Worm (Caenorhabditis elegans) whole organism, L1 larva: ENCODE results near the gene F32D1.7.

ENCODE experiments used
- C04F5.9 ChIP-seq: sonication (generic microtip); optimal IDR thresholded peaks from 2 replicates; lab custom pipeline; 2016; ENCODE audit warnings: missing genetic modification characterization, missing compliant biosample characterization
- aly-2 ChIP-seq: fragments of 150-350 bp; optimal IDR thresholded peaks from 2 replicates; lab custom pipeline; 2014; ENCODE audit warnings: missing biosample characterization, missing genetic modification characterization
- ama-1 ChIP-seq: fragments of 150-350 bp; optimal IDR thresholded peaks from 2 replicates; lab custom pipeline; 2014
- blmp-1 ChIP-seq: fragments of 150-350 bp; optimal IDR thresholded peaks from 2 replicates; lab custom pipeline; 2014; ENCODE audit warnings: missing biosample characterization, missing genetic modification characterization
- ceh-63 ChIP-seq: fragments of 200-800 bp; sonication (Bioruptor generic); optimal IDR thresholded peaks from 2 replicates; lab custom pipeline; 2018; ENCODE audit warnings: mild to moderate bottlenecking, missing genetic modification characterization, missing compliant biosample characterization
- ceh-8 ChIP-seq: fragments of 200-800 bp; sonication (Bioruptor generic); optimal IDR thresholded peaks from 2 replicates; lab custom pipeline; 2018; ENCODE audit warnings: mild to moderate bottlenecking, missing genetic modification characterization, moderate library complexity, missing compliant biosample characterization
- ceh-90 ChIP-seq: sonication (generic microtip); optimal IDR thresholded peaks from 2 replicates; lab custom pipeline; 2016; ENCODE audit warnings: missing genetic modification characterization, missing compliant biosample characterization
- dpl-1 ChIP-seq, 3 experiments: fragments of 150-350 bp in 2 of 3; sonication (generic microtip) in 1 of 3; optimal IDR thresholded peaks; 2 replicates each; lab custom pipeline; 2014 to 2017; ENCODE audit warnings: missing biosample characterization in 3 of 3, missing genetic modification characterization in 3 of 3, missing genetic modification reagents in 3 of 3
- dsc-1 ChIP-seq: sonication (generic microtip); optimal IDR thresholded peaks from 2 replicates; lab custom pipeline; 2016; ENCODE audit warnings: mild to moderate bottlenecking, missing genetic modification characterization, missing compliant biosample characterization
- efl-1 ChIP-seq, 4 experiments: fragments of 150-350 bp; optimal IDR thresholded peaks in 3 of 4; peaks in 1 of 4; 1 replicate in 1 of 4; 2 replicates in 3 of 4; lab custom pipeline; 2014; ENCODE audit warnings: missing biosample characterization in 2 of 4, missing genetic modification characterization in 2 of 4, missing genetic modification reagents in 2 of 4
- egl-27 ChIP-seq, 2 experiments: fragments of 150-350 bp in 1 of 2; sonication (generic microtip); optimal IDR thresholded peaks; 3 replicates each; lab custom pipeline; 2017 to 2018; ENCODE audit warnings: missing biosample characterization in 2 of 2, missing genetic modification characterization in 2 of 2, missing genetic modification reagents in 2 of 2
- elt-2 ChIP-seq: sonication (generic microtip); optimal IDR thresholded peaks from 2 replicates; lab custom pipeline; 2016; ENCODE audit warnings: missing genetic modification characterization, mild to moderate bottlenecking, inconsistent platforms, missing compliant biosample characterization, missing genetic modification reagents
- elt-3 ChIP-seq, 6 experiments: fragments of 150-350 bp in 1 of 6; sonication (generic microtip); optimal IDR thresholded peaks; 2 replicates each; lab custom pipeline; 2017 to 2018; ENCODE audit warnings: missing biosample characterization in 6 of 6, missing genetic modification characterization in 6 of 6, inconsistent platforms in 1 of 6
- ets-5 ChIP-seq: fragments of 200-800 bp; sonication (Bioruptor generic); IDR thresholded peaks from 2 replicates; pipeline ENCODE4 v1.3.6; 2022; ENCODE audit warnings: missing genetic modification characterization, missing compliant biosample characterization
- grh-1 ChIP-seq: fragments of 200-800 bp; sonication (Bioruptor generic); IDR thresholded peaks from 2 replicates; pipeline ENCODE4 v1.3.6; 2022; ENCODE audit warnings: missing genetic modification reagents, missing genetic modification characterization, missing compliant biosample characterization
- hlh-4 ChIP-seq: sonication (generic microtip); optimal IDR thresholded peaks from 2 replicates; lab custom pipeline; 2016; ENCODE audit warnings: mild to moderate bottlenecking, missing genetic modification characterization, missing compliant biosample characterization
- irx-1 ChIP-seq: sonication (generic microtip); optimal IDR thresholded peaks from 2 replicates; lab custom pipeline; 2016; ENCODE audit warnings: missing genetic modification characterization, missing compliant biosample characterization
- isw-1 ChIP-seq: fragments of 200-800 bp; sonication (Bioruptor generic); IDR thresholded peaks from 2 replicates; pipeline ENCODE4 v1.3.6; 2022; ENCODE audit warnings: missing genetic modification characterization, missing compliant biosample characterization
- lin-35 ChIP-seq, 2 experiments: fragments of 150-350 bp; optimal IDR thresholded peaks; 2 replicates each; lab custom pipeline; 2014; ENCODE audit warnings: missing biosample characterization in 2 of 2, missing genetic modification characterization in 2 of 2, missing genetic modification reagents in 2 of 2
- lin-39 ChIP-seq: fragments of 150-350 bp; optimal IDR thresholded peaks from 2 replicates; lab custom pipeline; 2014; ENCODE audit warnings: missing biosample characterization, missing genetic modification reagents, missing genetic modification characterization
- lsy-2 ChIP-seq, 2 experiments: fragments of 150-350 bp; optimal IDR thresholded peaks; 2 replicates each; lab custom pipeline; 2014; ENCODE audit warnings: missing biosample characterization in 2 of 2, missing genetic modification characterization in 2 of 2
- mdl-1 ChIP-seq, 2 experiments: fragments of 150-350 bp; optimal IDR thresholded peaks; 2 replicates each; lab custom pipeline; 2014 to 2017; ENCODE audit warnings: missing biosample characterization in 2 of 2, missing genetic modification characterization in 2 of 2, inconsistent platforms in 1 of 2
- nhr-237 ChIP-seq: fragments of 150-350 bp; optimal IDR thresholded peaks from 2 replicates; lab custom pipeline; 2014; ENCODE audit warnings: missing biosample characterization, missing genetic modification characterization
- nhr-76 ChIP-seq: sonication (generic microtip); optimal IDR thresholded peaks from 2 replicates; lab custom pipeline; 2017; ENCODE audit warnings: missing biosample characterization, missing genetic modification characterization
- nhr-90 ChIP-seq: sonication (generic microtip); optimal IDR thresholded peaks from 2 replicates; lab custom pipeline; 2016; ENCODE audit warnings: mild to moderate bottlenecking, missing genetic modification characterization, missing compliant biosample characterization; ENCODE audit not compliant: poor library complexity
- pag-3 ChIP-seq: sonication (generic microtip); optimal IDR thresholded peaks from 2 replicates; lab custom pipeline; 2017; ENCODE audit warnings: missing genetic modification characterization, mild to moderate bottlenecking, missing compliant biosample characterization, antibody characterized with exemption, borderline replicate concordance; ENCODE audit not compliant: insufficient read depth
- rnt-1 ChIP-seq: sonication (generic microtip); optimal IDR thresholded peaks from 2 replicates; lab custom pipeline; 2016; ENCODE audit warnings: mild to moderate bottlenecking, missing genetic modification characterization, moderate library complexity, missing compliant biosample characterization
- sptf-1 ChIP-seq: fragments of 150-350 bp; optimal IDR thresholded peaks from 2 replicates; lab custom pipeline; 2014; ENCODE audit warnings: missing biosample characterization, missing genetic modification characterization
- swsn-7 ChIP-seq: sonication (generic microtip); optimal IDR thresholded peaks from 2 replicates; lab custom pipeline; 2016; ENCODE audit warnings: missing genetic modification characterization, missing compliant biosample characterization
- tbx-2 ChIP-seq: sonication (generic microtip); optimal IDR thresholded peaks from 2 replicates; lab custom pipeline; 2016; ENCODE audit warnings: missing genetic modification characterization, missing compliant biosample characterization
- unc-30 ChIP-seq: sonication (generic microtip); optimal IDR thresholded peaks from 2 replicates; lab custom pipeline; 2017; ENCODE audit warnings: missing biosample characterization, missing genetic modification characterization
- unc-62 ChIP-seq: fragments of 150-350 bp; optimal IDR thresholded peaks from 2 replicates; lab custom pipeline; 2014; ENCODE audit warnings: missing biosample characterization, missing genetic modification reagents, missing genetic modification characterization
- xbp-1 ChIP-seq: sonication (generic microtip); optimal IDR thresholded peaks from 2 replicates; lab custom pipeline; 2016; ENCODE audit warnings: missing genetic modification characterization, missing compliant biosample characterization
- ztf-11 ChIP-seq, 2 experiments: sonication (generic microtip); optimal IDR thresholded peaks; 2 replicates each; lab custom pipeline; 2016 to 2017; ENCODE audit warnings: missing genetic modification characterization in 2 of 2, missing biosample characterization in 1 of 2, missing compliant biosample characterization in 1 of 2
- ztf-4 ChIP-seq: fragments of 150-350 bp; optimal IDR thresholded peaks from 2 replicates; lab custom pipeline; 2014; ENCODE audit warnings: missing biosample characterization, missing genetic modification characterization

F32D1.7 gene

ce11 chrV:4375807-4376564 is at the start of gene F32D1.7:
Gene F32D1.7 (minus strand): TSS chrV:4376173.
- TF ChIP-seq sptf-1 (tag; lab: Kevin White, UChicago), result no peak
- TF ChIP-seq ama-1 (lab: Kevin White, UChicago), result no peak
- TF ChIP-seq nhr-237 (tag; lab: Kevin White, UChicago), result no peak
- no peak for TF ChIP-seq aly-2 (tag; lab: Kevin White, UChicago)
- TF ChIP-seq ztf-11 (tag; optimal IDR thresholded peaks at IDR 0.05; lab: Kevin White, UChicago), result no peak
- TF ChIP-seq nhr-90 (tag; lab: Kevin White, UChicago), result no peak
- no peak for TF ChIP-seq unc-30 (tag; lab: Kevin White, UChicago)
- TF ChIP-seq ceh-63 (GFP tag; lab: Kevin White, UChicago), result no peak
- TF ChIP-seq lin-39 (tag; lab: Kevin White, UChicago), result no peak
- TF ChIP-seq, all 84 proteins: peak for 0

- TF ChIP-seq irx-1 (tag; lab: Kevin White, UChicago), result no peak
- TF ChIP-seq pag-3, result no peak
- TF ChIP-seq dsc-1, result no peak
- no peak for TF ChIP-seq ets-5 (GFP tag; lab: Robert Waterston, UW)
- TF ChIP-seq elt-3 (tag; optimal IDR thresholded peaks at IDR 0.05; lab: Kevin White, UChicago), result no peak
- no peak for TF ChIP-seq ceh-8 (GFP tag; lab: Kevin White, UChicago)
- no peak for TF ChIP-seq blmp-1 (tag; lab: Kevin White, UChicago)
- TF ChIP-seq ztf-4, result no peak
- no peak for TF ChIP-seq ceh-90 (tag; lab: Kevin White, UChicago)
- TF ChIP-seq grh-1 (GFP tag; lab: Robert Waterston, UW), result no peak
- no peak for TF ChIP-seq ama-1 (lab: Kevin White, UChicago)
- TF ChIP-seq xbp-1, result no peak
- no peak for TF ChIP-seq tbx-2
- no peak for TF ChIP-seq lin-35 (GFP tag; optimal IDR thresholded peaks at IDR 0.05; lab: Kevin White, UChicago)
- TF ChIP-seq egl-27 (tag; optimal IDR thresholded peaks at IDR 0.05; lab: Kevin White, UChicago), result no peak
- no peak for TF ChIP-seq nhr-76 (tag; lab: Kevin White, UChicago)
- TF ChIP-seq elt-2 (tag; lab: Kevin White, UChicago), result no peak
- no peak for TF ChIP-seq hlh-4 (tag; lab: Kevin White, UChicago)
- TF ChIP-seq efl-1 (optimal IDR thresholded peaks at IDR 0.05; lab: Kevin White, UChicago), result no peak
- no peak for TF ChIP-seq efl-1 (GFP tag; optimal IDR thresholded peaks at IDR 0.05 in 1 of 2; lab: Kevin White, UChicago)
- no peak for TF ChIP-seq swsn-7 (tag; lab: Kevin White, UChicago)
Measured at ce11 chrV:4423860-4424401, 48.0 kb upstream of the F32D1.7 start, which contains the start of the genes Y47D7A.9 and Y47D7A.19. Gene Y47D7A.9 (minus strand): TSS chrV:4423960. Gene Y47D7A.19 (plus strand): TSS chrV:4424351.

DNA sequence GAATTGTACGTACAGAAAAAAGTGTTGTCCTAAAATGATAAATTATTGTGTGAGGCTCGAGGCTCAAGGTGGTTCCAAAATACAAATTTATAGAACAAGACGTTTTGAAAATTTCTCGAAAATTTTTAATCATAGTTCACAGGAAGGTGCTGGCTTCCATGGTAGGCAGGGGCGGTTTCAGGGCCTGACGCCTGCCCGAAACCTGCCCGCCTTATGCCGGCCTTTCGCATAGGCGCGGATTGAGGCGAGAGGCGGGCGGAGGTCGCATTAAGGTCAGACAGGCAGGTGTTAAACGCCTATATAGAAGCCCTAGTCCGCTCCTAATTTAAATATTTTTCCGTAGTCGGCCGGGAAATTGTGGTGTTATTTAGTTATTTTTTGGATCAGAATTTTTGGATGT is 47.1 kb upstream of the F32D1.7 start:
- TF ChIP-seq lsy-2 (tag; optimal IDR thresholded peaks at IDR 0.05; lab: Kevin White, UChicago), result no peak
- TF ChIP-seq nhr-90 (tag; lab: Kevin White, UChicago), result no peak
- TF ChIP-seq unc-30 (tag; lab: Kevin White, UChicago), result no peak
- TF ChIP-seq isw-1 (GFP tag; lab: Robert Waterston, UW), result no peak
- no peak for TF ChIP-seq dpl-1 (GFP tag; optimal IDR thresholded peaks at IDR 0.05; lab: Kevin White, UChicago)
- no peak for TF ChIP-seq unc-62 (GFP tag; lab: Kevin White, UChicago)
- TF ChIP-seq rnt-1 (tag; lab: Kevin White, UChicago), result no peak
- no peak for TF ChIP-seq mdl-1 (tag; optimal IDR thresholded peaks at IDR 0.05; lab: Kevin White, UChicago)
- TF ChIP-seq C04F5.9, result no peak
